Fruit fly (Drosophila melanogaster): Measurements from ENCODE around the gene Mybbp1A.

DNA sequence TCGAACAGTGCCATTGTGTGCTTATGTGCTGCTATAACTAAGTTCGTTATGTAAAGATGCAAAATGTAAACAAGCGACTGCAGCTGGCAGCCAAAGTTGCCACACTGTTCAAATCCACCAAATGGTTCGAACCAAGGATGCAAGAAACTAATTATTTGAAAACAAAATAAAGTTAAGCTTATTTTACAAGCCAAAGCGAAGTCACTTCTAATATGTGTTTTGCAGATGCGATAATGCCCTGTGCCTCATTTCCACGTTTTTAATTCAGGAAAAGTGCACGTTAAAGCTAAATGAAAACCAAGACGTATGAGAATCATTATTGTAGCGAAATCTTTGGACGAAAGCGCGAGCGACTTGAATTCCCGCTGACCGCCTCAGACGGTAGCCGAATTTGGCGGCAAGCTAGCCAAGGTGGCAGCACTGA, 8.4 kb upstream of the Mybbp1A start, which contains the start of the genes CG13365 and Vsp37A:
- TF ChIP-seq ttk (optimal IDR thresholded peaks at IDR 0.05) (no peak), h (optimal IDR thresholded peaks at IDR 0.05) (no peak), psq (optimal IDR thresholded peaks at IDR 0.05) (no peak), insv (optimal IDR thresholded peaks at IDR 0.05) (no peak), Myc (optimal IDR thresholded peaks at IDR 0.05) (no peak)
